Fruit fly (Drosophila melanogaster) whole organism, embryonic: ENCODE results near the gene Ythdc1.

Experiments
- Abd-B ChIP-seq: fragments of 200-800 bp; sonication (Bioruptor generic); optimal IDR thresholded peaks from 2 replicates; lab custom pipeline; 2018; ENCODE audit warnings: missing biosample characterization, mild to moderate bottlenecking, missing genetic modification characterization, moderate library complexity
- Asciz ChIP-seq: fragments of 200-800 bp; sonication (Bioruptor generic); optimal IDR thresholded peaks from 2 replicates; lab custom pipeline; 2017; ENCODE audit warnings: missing biosample characterization, mild to moderate bottlenecking, missing genetic modification characterization, missing genetic modification reagents
- Atf3 ChIP-seq: fragments of 200-800 bp; sonication (Bioruptor generic); optimal IDR thresholded peaks from 3 replicates; lab custom pipeline; 2016; ENCODE audit warnings: missing biosample characterization, missing genetic modification characterization
- Awh ChIP-seq: fragments of 200-800 bp; sonication (Bioruptor generic); IDR thresholded peaks from 2 replicates; pipeline ENCODE4, ENCODE4 v1.3.6; 2022; ENCODE audit warnings: missing biosample characterization, missing genetic modification characterization
- BEAF-32 ChIP-seq: fragments of 200-800 bp; sonication (Bioruptor generic); optimal IDR thresholded peaks from 3 replicates; lab custom pipeline; 2017; ENCODE audit warnings: missing biosample characterization, missing genetic modification characterization, mild to moderate bottlenecking, moderate library complexity, missing genetic modification reagents
- CG10147 ChIP-seq: fragments of 200-800 bp; sonication (Bioruptor generic); optimal IDR thresholded peaks from 2 replicates; lab custom pipeline; 2019; ENCODE audit warnings: missing biosample characterization, mild to moderate bottlenecking, missing genetic modification characterization, moderate library complexity
- CG10959 ChIP-seq: fragments of 200-800 bp; sonication (Bioruptor generic); IDR thresholded peaks from 2 replicates; pipeline ENCODE4 v1.3.6; 2022; ENCODE audit warnings: missing biosample characterization, missing genetic modification characterization
- CG11696 ChIP-seq: fragments of 200-800 bp; sonication (Bioruptor generic); IDR thresholded peaks from 2 replicates; pipeline ENCODE4 v1.3.6; 2022; ENCODE audit warnings: missing biosample characterization, missing genetic modification characterization
- CG14441 ChIP-seq: fragments of 200-800 bp; sonication (Bioruptor generic); IDR thresholded peaks from 2 replicates; pipeline ENCODE4 v1.3.6; 2022; ENCODE audit warnings: missing biosample characterization, missing genetic modification characterization
- CG15011 ChIP-seq: fragments of 200-800 bp; sonication (Bioruptor generic); optimal IDR thresholded peaks from 3 replicates; lab custom pipeline; 2018; ENCODE audit warnings: missing biosample characterization, mild to moderate bottlenecking, missing genetic modification characterization
- CG17385 ChIP-seq: fragments of 200-800 bp; sonication (Bioruptor generic); optimal IDR thresholded peaks from 3 replicates; lab custom pipeline; 2018; ENCODE audit warnings: missing biosample characterization, mild to moderate bottlenecking, missing genetic modification characterization
- CG17612 ChIP-seq: fragments of 200-800 bp; sonication (Bioruptor generic); IDR thresholded peaks from 2 replicates; pipeline ENCODE4 v1.3.6; 2022; ENCODE audit warnings: missing biosample characterization, missing genetic modification characterization
- CG32767 ChIP-seq: fragments of 200-800 bp; sonication (Bioruptor generic); IDR thresholded peaks from 2 replicates; pipeline ENCODE4 v1.3.6; 2022; ENCODE audit warnings: missing biosample characterization, missing genetic modification characterization
- CG34224 ChIP-seq: fragments of 200-800 bp; sonication (Bioruptor generic); IDR thresholded peaks from 3 replicates; pipeline ENCODE4 v1.3.6; 2022; ENCODE audit warnings: missing biosample characterization, missing genetic modification characterization; ENCODE audit not compliant: partially characterized antibody
- CG3726 ChIP-seq: fragments of 200-800 bp; sonication (Bioruptor generic); IDR thresholded peaks from 3 replicates; pipeline ENCODE4, ENCODE4 v1.3.6; 2022; ENCODE audit warnings: missing biosample characterization, missing genetic modification characterization
- CG3838 ChIP-seq: fragments of 200-800 bp; sonication (Bioruptor generic); optimal IDR thresholded peaks from 3 replicates; lab custom pipeline; 2016; ENCODE audit warnings: missing biosample characterization, missing genetic modification characterization
- CG6272 ChIP-seq: fragments of 200-800 bp; sonication (Bioruptor generic); IDR thresholded peaks from 2 replicates; pipeline ENCODE4 v1.3.6; 2022; ENCODE audit warnings: missing biosample characterization, missing genetic modification characterization
- CG7928 ChIP-seq: fragments of 200-800 bp; sonication (Bioruptor generic); optimal IDR thresholded peaks from 2 replicates; lab custom pipeline; 2017; ENCODE audit warnings: missing biosample characterization, mild to moderate bottlenecking, missing genetic modification characterization
- CG8924 ChIP-seq: fragments of 200-800 bp; optimal IDR thresholded peaks from 3 replicates; lab custom pipeline; 2019; ENCODE audit warnings: missing biosample characterization, mild to moderate bottlenecking, missing genetic modification characterization, moderate library complexity
- Chrac-16 ChIP-seq: fragments of 200-800 bp; sonication (Bioruptor generic); optimal IDR thresholded peaks from 3 replicates; lab custom pipeline; 2016; ENCODE audit warnings: missing biosample characterization, missing genetic modification characterization
- CoRest ChIP-seq: fragments of 200-800 bp; sonication (Bioruptor generic); optimal IDR thresholded peaks from 3 replicates; lab custom pipeline; 2018; ENCODE audit warnings: missing biosample characterization, mild to moderate bottlenecking, missing genetic modification characterization, moderate library complexity
- Doc3 ChIP-seq: fragments of 200-800 bp; sonication (Bioruptor generic); IDR thresholded peaks from 3 replicates; pipeline ENCODE4 v1.3.6; 2022; ENCODE audit warnings: missing biosample characterization, missing genetic modification characterization; ENCODE audit not compliant: partially characterized antibody
- Drgx ChIP-seq: fragments of 200-800 bp; sonication (Bioruptor generic); IDR thresholded peaks from 2 replicates; pipeline ENCODE4 v1.3.6; 2022; ENCODE audit warnings: missing biosample characterization, missing genetic modification characterization
- Lhr ChIP-seq: fragments of 200-800 bp; sonication (Bioruptor generic); optimal IDR thresholded peaks from 3 replicates; lab custom pipeline; 2017; ENCODE audit warnings: mild to moderate bottlenecking, missing biosample characterization, missing genetic modification reagents, missing genetic modification characterization
- NC2α ChIP-seq: fragments of 200-800 bp; sonication (Bioruptor generic); optimal IDR thresholded peaks from 2 replicates; lab custom pipeline; 2016; ENCODE audit warnings: missing biosample characterization, missing genetic modification characterization
- NC2β ChIP-seq: fragments of 200-800 bp; sonication (Bioruptor generic); optimal IDR thresholded peaks from 2 replicates; lab custom pipeline; 2016; ENCODE audit warnings: missing biosample characterization, missing genetic modification characterization
- Ravus ChIP-seq: fragments of 200-800 bp; sonication (Bioruptor generic); IDR thresholded peaks from 2 replicates; pipeline ENCODE4 v1.3.6; 2022; ENCODE audit warnings: missing biosample characterization, missing genetic modification characterization
- Rfx ChIP-seq: fragments of 200-800 bp; sonication (Bioruptor generic); IDR thresholded peaks from 2 replicates; pipeline ENCODE4 v1.3.6; 2022; ENCODE audit warnings: missing biosample characterization, missing genetic modification characterization
- Taf1 ChIP-seq: fragments of 200-800 bp; sonication (Bioruptor generic); IDR thresholded peaks from 2 replicates; pipeline ENCODE4 v1.3.6; 2022; ENCODE audit warnings: missing biosample characterization, missing genetic modification characterization
- Xbp1 ChIP-seq: fragments of 200-800 bp; sonication (Bioruptor generic); optimal IDR thresholded peaks from 3 replicates; lab custom pipeline; 2016; ENCODE audit warnings: missing biosample characterization, mild to moderate bottlenecking, missing genetic modification characterization
- ara ChIP-seq: fragments of 200-800 bp; sonication (Bioruptor generic); IDR thresholded peaks from 2 replicates; pipeline ENCODE4 v1.3.6; 2022; ENCODE audit warnings: missing biosample characterization, missing genetic modification characterization
- ash1 ChIP-seq: fragments of 200-800 bp; sonication (Bioruptor generic); optimal IDR thresholded peaks from 2 replicates; lab custom pipeline; 2018; ENCODE audit warnings: missing biosample characterization, mild to moderate bottlenecking, missing genetic modification characterization
- br ChIP-seq: fragments of >200 bp; optimal IDR thresholded peaks from 2 replicates; lab custom pipeline; 2017
- cas ChIP-seq: fragments of 200-800 bp; sonication (Bioruptor generic); IDR thresholded peaks from 2 replicates; pipeline ENCODE4 v1.3.6; 2022; ENCODE audit warnings: missing biosample characterization, missing genetic modification characterization
- corto ChIP-seq: fragments of 200-800 bp; sonication (Bioruptor generic); optimal IDR thresholded peaks from 2 replicates; lab custom pipeline; 2016; ENCODE audit warnings: missing biosample characterization, mild to moderate bottlenecking, missing genetic modification characterization, moderate library complexity
- da ChIP-seq: fragments of 200-800 bp; sonication (Bioruptor generic); optimal IDR thresholded peaks from 2 replicates; lab custom pipeline; 2016; ENCODE audit warnings: missing biosample characterization, missing genetic modification characterization
- danr ChIP-seq: fragments of 200-800 bp; sonication (Bioruptor generic); IDR thresholded peaks from 2 replicates; pipeline ENCODE4 v1.3.6; 2022; ENCODE audit warnings: missing biosample characterization, missing genetic modification characterization
- eve ChIP-seq, 2 experiments: fragments of >200 bp; optimal IDR thresholded peaks; 2 replicates each; lab custom pipeline; 2017; ENCODE audit warnings: missing biosample characterization in 2 of 2, missing genetic modification characterization in 2 of 2
- jigr1 ChIP-seq: fragments of 200-800 bp; sonication (Bioruptor generic); IDR thresholded peaks from 3 replicates; pipeline ENCODE4 v1.3.6; 2022; ENCODE audit warnings: missing biosample characterization, missing genetic modification characterization
- knrl ChIP-seq: fragments of 200-800 bp; sonication (Bioruptor generic); IDR thresholded peaks from 3 replicates; pipeline ENCODE4 v1.3.6; 2022; ENCODE audit warnings: missing biosample characterization, missing genetic modification characterization; ENCODE audit not compliant: partially characterized antibody
- peb ChIP-seq: fragments of 200-800 bp; sonication (Bioruptor generic); IDR thresholded peaks from 2 replicates; pipeline ENCODE4 v1.3.6; 2022; ENCODE audit warnings: missing biosample characterization, missing genetic modification characterization
- sc ChIP-seq, 3 experiments: fragments of >200 bp in 2 of 3; fragments of 200-800 bp in 1 of 3; sonication (Bioruptor generic) in 1 of 3; optimal IDR thresholded peaks; 2 replicates in 2 of 3; 3 replicates in 1 of 3; lab custom pipeline; 2017; ENCODE audit warnings: mild to moderate bottlenecking in 1 of 3, missing biosample characterization in 1 of 3, missing genetic modification characterization in 1 of 3, missing genetic modification reagents in 1 of 3
- sisA ChIP-seq: fragments of 200-800 bp; sonication (Bioruptor generic); IDR thresholded peaks from 2 replicates; pipeline ENCODE4 v1.3.6; 2022; ENCODE audit warnings: missing biosample characterization, missing genetic modification characterization
- ttk ChIP-seq: fragments of 200-800 bp; sonication (Bioruptor generic); IDR thresholded peaks from 2 replicates; pipeline ENCODE4 v2.1.2; 2022; ENCODE audit warnings: missing biosample characterization, missing genetic modification characterization
- unpg ChIP-seq: fragments of 200-800 bp; sonication (Bioruptor generic); optimal IDR thresholded peaks from 3 replicates; lab custom pipeline; 2018; ENCODE audit warnings: missing biosample characterization, mild to moderate bottlenecking, missing genetic modification characterization, moderate library complexity
- vvl ChIP-seq: fragments of 200-800 bp; sonication (Bioruptor generic); IDR thresholded peaks from 2 replicates; pipeline ENCODE4 v1.3.6; 2022; ENCODE audit warnings: missing biosample characterization, missing genetic modification characterization
- wor ChIP-seq: fragments of 200-800 bp; sonication (Bioruptor generic); IDR thresholded peaks from 2 replicates; pipeline ENCODE4 v1.3.6; 2022; ENCODE audit warnings: missing biosample characterization, missing genetic modification characterization
- zen2 ChIP-seq: fragments of 200-800 bp; sonication (Bioruptor generic); IDR thresholded peaks from 3 replicates; pipeline ENCODE4 v1.3.6; 2022; ENCODE audit warnings: missing biosample characterization, missing genetic modification characterization; ENCODE audit not compliant: partially characterized antibody

The Ythdc1 gene

DNA sequence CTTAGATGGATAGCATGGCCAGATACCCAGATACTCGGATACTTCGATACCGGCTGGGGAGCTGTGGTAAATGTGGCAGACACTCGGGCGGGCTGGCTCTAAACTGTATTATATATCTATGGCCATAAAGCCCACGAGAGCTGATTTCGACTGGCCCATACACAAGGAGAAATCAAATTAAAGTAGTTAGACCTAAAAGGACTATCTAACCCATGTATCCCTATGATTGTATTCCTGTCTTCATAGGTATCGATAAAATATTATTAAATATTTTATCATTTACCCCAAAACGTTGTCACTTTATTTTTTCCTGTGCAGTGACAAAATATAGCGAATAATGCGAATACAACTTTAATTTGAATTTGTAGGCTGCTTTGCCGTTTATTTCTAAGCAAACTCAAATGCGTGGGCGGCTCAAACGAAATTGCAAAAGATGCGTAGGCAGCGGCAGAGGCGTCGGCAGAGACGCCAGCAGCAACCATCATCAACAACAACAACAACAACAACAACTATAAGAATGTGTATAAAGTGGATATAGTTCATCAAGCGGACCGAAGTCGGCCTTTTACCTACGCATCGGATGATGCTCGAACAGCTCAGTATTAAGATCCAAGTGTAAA lies 8.0 kb upstream of the Ythdc1 start (continued):
- TF ChIP-seq CG8924 (tag; lab: Kevin White, UChicago) (no peak), ara (peak; percentile 38; the same call in 1 of the 2 replicates), peb (0 out of 2 replicates have a peak, but pooled peaks have one; percentile 23), CG3726 (0 out of 3 replicates have a peak, but pooled peaks have one; percentile 26), knrl (GFP tag; lab: Robert Waterston, UW) (no peak), danr (GFP tag; lab: Robert Waterston, UW) (peak; percentile 34; the same call in 1 of the 2 replicates), BEAF-32 (no peak), br (lab: Kevin White, UChicago) (no peak), Awh (GFP tag; lab: Robert Waterston, UW) (peak; percentile 55; the same call in 1 of the 2 replicates), CG17612 (0 out of 2 replicates have a peak, but pooled peaks have one; percentile 41), ash1 (GFP tag; lab: Kevin White, UChicago) (no peak), Taf1 (GFP tag; lab: Robert Waterston, UW) (0 out of 2 replicates have a peak, but pooled peaks have one; percentile 43), Rfx (peak; percentile 80), da (GFP tag; lab: Kevin White, UChicago) (no peak), Atf3 (no peak), Doc3 (no peak), CG11696 (0 out of 2 replicates have a peak, but pooled peaks have one; percentile 26), cas (GFP tag; lab: Robert Waterston, UW) (peak; percentile 43; the same call in 1 of the 2 replicates), unpg (GFP tag; lab: Kevin White, UChicago) (peak; percentile 69), CoRest (tag; lab: Kevin White, UChicago) (peak; percentile 27), CG15011 (GFP tag; lab: Kevin White, UChicago) (no peak), jigr1 (GFP tag; lab: Robert Waterston, UW) (0 out of 3 replicates have a peak, but pooled peaks have one; percentile 20), CG7928 (GFP tag; lab: Kevin White, UChicago) (no peak), Xbp1 (peak; percentile 49), CG10959 (GFP tag; lab: Robert Waterston, UW) (no peak), ttk (GFP tag; lab: Robert Waterston, UW) (0 out of 2 replicates have a peak, but pooled peaks have one; percentile 29), Abd-B (GFP tag; lab: Kevin White, UChicago) (peak; percentile 44), Drgx (GFP tag; lab: Robert Waterston, UW) (peak; percentile 64), Lhr (GFP tag; lab: Kevin White, UChicago) (no peak)

dm6 chr3L:3380225-3381043 lies 6.5 kb upstream of the Ythdc1 start:
- TF ChIP-seq CG6272 = no peak
- no peak for TF ChIP-seq NC2α (GFP tag; lab: Kevin White, UChicago)
- TF ChIP-seq CG17385 (GFP tag; lab: Kevin White, UChicago) = peak; percentile 56
- no peak for TF ChIP-seq CG34224
- no peak for TF ChIP-seq sc (optimal IDR thresholded peaks at IDR 0.05; lab: Kevin White, UChicago)
- peak; percentile 13 for TF ChIP-seq sc (GFP tag; optimal IDR thresholded peaks at IDR 0.05; lab: Kevin White, UChicago)
- TF ChIP-seq sisA (GFP tag; lab: Robert Waterston, UW) = peak; percentile 59
- TF ChIP-seq zen2 = no peak
- no peak for TF ChIP-seq Chrac-16 (GFP tag; lab: Kevin White, UChicago)
- TF ChIP-seq CG3838 (GFP tag; lab: Kevin White, UChicago) = no peak
- no peak for TF ChIP-seq corto
- no peak for TF ChIP-seq CG10147 (GFP tag; lab: Kevin White, UChicago)
- peak; percentile 21; the same call in 1 of the 2 replicates for TF ChIP-seq CG14441 (GFP tag; lab: Robert Waterston, UW)
- no peak for TF ChIP-seq Ravus (GFP tag; lab: Robert Waterston, UW)
- no peak for TF ChIP-seq NC2β
- no peak for TF ChIP-seq CG32767 (GFP tag; lab: Robert Waterston, UW)
- TF ChIP-seq Lhr (GFP tag; lab: Kevin White, UChicago) = no peak
- peak; percentile 56; the same call in 1 of the 2 replicates for TF ChIP-seq wor (GFP tag; lab: Robert Waterston, UW)
- TF ChIP-seq Asciz = peak; percentile 62
- peak; percentile 54 for TF ChIP-seq vvl (GFP tag; lab: Robert Waterston, UW)
- no peak for TF ChIP-seq eve (GFP tag; optimal IDR thresholded peaks at IDR 0.05; lab: Kevin White, UChicago)
